Fruit fly (Drosophila melanogaster): ENCODE data around the gene Ref2.

Ref2 gene

dm6 chr2L:12666002-12666576, 19.9 kb upstream of the Ref2 start (continued):
- TF ChIP-seq D (optimal IDR thresholded peaks at IDR 0.05) (peak; percentile 82), D (GFP tag; optimal IDR thresholded peaks at IDR 0.05) (no peak), zen (tag; optimal IDR thresholded peaks at IDR 0.05) (peak; percentile 97), z (GFP tag; IDR thresholded peaks at IDR 0.05) (no peak), Myb (GFP tag; optimal IDR thresholded peaks at IDR 0.05) (no peak), kni (GFP tag; optimal IDR thresholded peaks at IDR 0.05) (no peak), pita (GFP tag; optimal IDR thresholded peaks at IDR 0.05) (no peak), CG10543 (GFP tag; optimal IDR thresholded peaks at IDR 0.05) (no peak), Kr (GFP tag; optimal IDR thresholded peaks at IDR 0.05) (no peak), CG18011 (GFP tag; optimal IDR thresholded peaks at IDR 0.05) (no peak), CG17912 (GFP tag; optimal IDR thresholded peaks at IDR 0.05) (no peak), CG14014 (GFP tag; IDR thresholded peaks at IDR 0.05) (no peak), CG18764 (GFP tag; optimal IDR thresholded peaks at IDR 0.05) (no peak), CG8290 (GFP tag; optimal IDR thresholded peaks at IDR 0.05) (no peak), CG8290 (tag; optimal IDR thresholded peaks at IDR 0.05) (no peak), slbo (GFP tag; IDR thresholded peaks at IDR 0.05) (no peak), CG7786 (GFP tag; optimal IDR thresholded peaks at IDR 0.05) (no peak), CG6254 (GFP tag; optimal IDR thresholded peaks at IDR 0.05) (no peak), tll (GFP tag; optimal IDR thresholded peaks at IDR 0.05) (peak in 1 of 2 experiments; percentile 98)

dm6 chr2L:12657337-12657736, 11.2 kb upstream of the Ref2 start:
- no peak for TF ChIP-seq CG2712 (tag; optimal IDR thresholded peaks at IDR 0.05)
- TF ChIP-seq Trl (optimal IDR thresholded peaks at IDR 0.05): peak in 1 of 2 experiments; percentile 7
- TF ChIP-seq Trl (GFP tag; optimal IDR thresholded peaks at IDR 0.05): no peak
- no peak for TF ChIP-seq al (GFP tag; IDR thresholded peaks at IDR 0.05)
- TF ChIP-seq Nf-YB (GFP tag; optimal IDR thresholded peaks at IDR 0.05): peak; percentile 91
- TF ChIP-seq CG3065 (GFP tag; optimal IDR thresholded peaks at IDR 0.05): no peak
- no peak for TF ChIP-seq CG13123 (GFP tag; optimal IDR thresholded peaks at IDR 0.05)
- TF ChIP-seq usp (GFP tag; optimal IDR thresholded peaks at IDR 0.05): no peak
- 0 out of 3 replicates have a peak, but pooled peaks have one; percentile 29 for TF ChIP-seq Opbp (GFP tag; IDR thresholded peaks at IDR 0.05; ENCODE audit: partially characterized antibody)
- no peak for TF ChIP-seq HLHmδ (GFP tag; optimal IDR thresholded peaks at IDR 0.05)
- peak; percentile 19 for TF ChIP-seq sqz (GFP tag; optimal IDR thresholded peaks at IDR 0.05)
- TF ChIP-seq sens-2 (GFP tag; IDR thresholded peaks at IDR 0.05): no peak
- peak; percentile 88 for TF ChIP-seq sr (GFP tag; IDR thresholded peaks at IDR 0.05)
- no peak for TF ChIP-seq CG16813 (GFP tag; IDR thresholded peaks at IDR 0.05; ENCODE audit: partially characterized antibody)
- TF ChIP-seq Deaf1 (tag; optimal IDR thresholded peaks at IDR 0.05): peak; percentile 71
- TF ChIP-seq cg (GFP tag; optimal IDR thresholded peaks at IDR 0.05): peak; percentile 78
- peak; percentile 85 for TF ChIP-seq Nf-YC (tag; optimal IDR thresholded peaks at IDR 0.05)
- TF ChIP-seq crol (GFP tag; IDR thresholded peaks at IDR 0.05): peak; percentile 15; the same call in 1 of the 2 replicates
- TF ChIP-seq sim (GFP tag; IDR thresholded peaks at IDR 0.05): no peak
- no peak for TF ChIP-seq CG13424 (tag; optimal IDR thresholded peaks at IDR 0.05)

dm6 chr2L:12656865-12657264, 10.7 kb upstream of the Ref2 start, which contains the start of gene pdm2:
Gene pdm2, plus strand, starts transcription at chr2L:12657165.
- TF ChIP-seq CG4854 (GFP tag; optimal IDR thresholded peaks at IDR 0.05) (no peak), CG11085 (GFP tag; IDR thresholded peaks at IDR 0.05) (no peak), CG10543 (GFP tag; optimal IDR thresholded peaks at IDR 0.05) (no peak), CG5953 (GFP tag; IDR thresholded peaks at IDR 0.05) (no peak), stc (GFP tag; IDR thresholded peaks at IDR 0.05) (no peak), CG42726 (GFP tag; IDR thresholded peaks at IDR 0.05; ENCODE audit: partially characterized antibody) (no peak), CG14710 (tag; optimal IDR thresholded peaks at IDR 0.05) (no peak), inv (GFP tag; IDR thresholded peaks at IDR 0.05; ENCODE audit: partially characterized antibody) (no peak), lmd (GFP tag; IDR thresholded peaks at IDR 0.05) (no peak)

Measured in whole organism, embryonic.